Fruit fly (Drosophila melanogaster) whole organism: ENCODE data around the gene cerv.

Experiments used
- CG8478 ChIP-seq: fragments of >200 bp; optimal IDR thresholded peaks from 2 replicates; lab custom pipeline; 2018; ENCODE audit warnings: inconsistent platforms
- Dll ChIP-seq: fragments of >200 bp; optimal IDR thresholded peaks from 2 replicates; lab custom pipeline; 2017
- EcR ChIP-seq, 2 experiments: fragments of >200 bp; optimal IDR thresholded peaks; 2 replicates each; lab custom pipeline; 2017; ENCODE audit warnings: missing biosample characterization in 2 of 2, missing genetic modification characterization in 2 of 2, missing genetic modification reagents in 2 of 2
- pan ChIP-seq: fragments of >200 bp; optimal IDR thresholded peaks from 2 replicates; lab custom pipeline; 2017
- psq ChIP-seq: fragments of >200 bp; optimal IDR thresholded peaks from 2 replicates; lab custom pipeline; 2017
- usp ChIP-seq: fragments of >200 bp; optimal IDR thresholded peaks from 2 replicates; lab custom pipeline; 2017; ENCODE audit warnings: missing biosample characterization, missing genetic modification characterization, mixed read lengths

cerv gene

DNA sequence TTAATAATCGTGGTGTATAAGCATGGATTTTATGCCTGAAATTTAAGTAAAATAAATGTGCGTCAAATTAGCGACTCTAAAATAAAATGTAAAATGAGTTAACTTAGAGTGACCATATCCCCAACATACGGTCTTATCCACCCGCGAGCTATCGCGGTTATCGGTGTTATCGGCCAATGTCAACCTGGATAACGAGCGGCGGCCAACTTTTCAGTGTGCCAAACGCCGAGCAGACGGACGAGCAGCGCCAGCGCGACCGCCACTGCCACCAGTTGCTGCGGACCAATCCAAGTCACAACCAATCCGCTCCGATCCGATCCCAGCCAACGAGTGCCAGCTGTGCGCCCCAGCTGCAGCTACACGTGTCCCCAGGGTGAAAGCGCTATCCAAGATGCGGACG is at the start of gene cerv, which contains the start of gene CG7872:
TSS of gene cerv (minus strand) at position 129 of the 400 bp plus-strand sequence.
TSS of gene CG7872 (plus strand) at position 163 of the 400 bp plus-strand sequence.
- TF ChIP-seq psq (no peak), usp (GFP tag; lab: Kevin White, UChicago) (no peak), Dll (lab: Kevin White, UChicago) (no peak), EcR (GFP tag; optimal IDR thresholded peaks at IDR 0.05; lab: Kevin White, UChicago) (no peak), CG8478 (lab: Kevin White, UChicago) (no peak), pan (lab: Kevin White, UChicago) (no peak)

DNA sequence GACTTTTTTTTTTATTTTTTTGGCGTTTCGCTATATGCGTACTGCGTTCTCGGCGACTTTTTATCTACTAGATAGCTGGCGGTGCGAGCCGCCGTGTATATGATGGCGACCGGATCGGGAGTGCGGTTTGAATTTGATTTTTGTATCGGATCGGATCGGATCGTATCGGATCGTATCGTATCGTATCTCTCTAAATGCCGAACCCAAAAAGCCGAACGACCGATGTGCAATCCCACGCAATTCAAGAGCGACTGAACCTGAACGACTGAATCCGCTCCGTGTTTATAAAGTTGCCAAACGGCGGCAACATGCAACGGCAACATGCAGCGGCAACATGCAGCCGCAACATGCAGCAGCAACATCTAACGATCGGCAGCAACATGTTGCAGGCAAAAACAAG is 48.3 kb upstream of the cerv start:
- TF ChIP-seq usp (GFP tag; lab: Kevin White, UChicago) (no peak), pan (lab: Kevin White, UChicago) (no peak), CG8478 (lab: Kevin White, UChicago) (no peak), Dll (lab: Kevin White, UChicago) (no peak), EcR (GFP tag; optimal IDR thresholded peaks at IDR 0.05; lab: Kevin White, UChicago) (no peak), psq (no peak)

dm6 chrX:15623809-15624208 is 45.8 kb upstream of the cerv start:
- TF ChIP-seq EcR (GFP tag; optimal IDR thresholded peaks at IDR 0.05; lab: Kevin White, UChicago): no peak

- TF ChIP-seq psq: no peak
- TF ChIP-seq pan (lab: Kevin White, UChicago): no peak
- no peak for TF ChIP-seq EcR (GFP tag; optimal IDR thresholded peaks at IDR 0.05; lab: Kevin White, UChicago)
- no peak for TF ChIP-seq CG8478 (lab: Kevin White, UChicago)
- no peak for TF ChIP-seq Dll (lab: Kevin White, UChicago)
- no peak for TF ChIP-seq usp (GFP tag; lab: Kevin White, UChicago)
These were observed 45.0 kb upstream of the cerv start for dm6 chrX:15622970-15623402.

DNA sequence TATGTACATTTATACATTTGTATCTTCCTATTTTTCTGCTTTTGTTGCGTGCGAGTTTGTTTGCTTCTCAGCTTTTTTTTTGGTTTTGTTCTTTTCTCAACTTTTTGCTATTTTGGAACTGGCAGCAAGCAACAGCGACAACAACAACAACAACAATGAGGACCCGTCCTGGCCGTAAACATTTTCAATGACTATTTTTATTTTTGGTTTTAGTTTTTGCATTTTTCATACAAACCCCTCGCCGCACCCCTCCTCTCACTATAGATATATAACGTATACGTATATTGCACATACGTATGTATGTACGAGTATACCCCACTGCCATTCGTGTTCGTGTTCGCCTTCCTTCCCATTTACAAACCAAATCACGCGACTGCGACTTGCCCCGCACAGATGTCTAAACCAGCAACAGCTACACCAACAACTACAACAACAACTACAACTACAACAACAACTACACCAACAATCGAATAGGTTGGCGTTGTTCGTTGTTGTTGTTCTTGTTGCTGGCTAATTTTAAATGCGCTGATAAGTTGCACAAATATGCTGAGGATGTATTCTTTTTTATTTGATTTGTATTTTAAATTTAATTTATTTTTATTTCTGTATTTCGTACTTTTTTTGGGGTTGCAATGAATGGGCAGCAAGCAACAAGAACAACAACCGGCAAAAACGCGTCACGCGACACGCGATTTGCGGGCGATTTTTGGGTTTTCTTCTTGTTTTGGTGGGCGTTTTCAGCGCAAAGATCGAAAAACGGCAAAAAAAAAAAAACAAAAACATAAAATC is 42.7 kb upstream of the cerv start:
- TF ChIP-seq EcR (GFP tag; optimal IDR thresholded peaks at IDR 0.05; lab: Kevin White, UChicago) (no peak), Dll (lab: Kevin White, UChicago) (no peak), psq (no peak), CG8478 (lab: Kevin White, UChicago) (no peak), pan (lab: Kevin White, UChicago) (no peak), usp (GFP tag; lab: Kevin White, UChicago) (no peak)

dm6 chrX:15619631-15619960 is 41.6 kb upstream of the cerv start:
- no peak for TF ChIP-seq EcR (GFP tag; optimal IDR thresholded peaks at IDR 0.05; lab: Kevin White, UChicago)
- no peak for TF ChIP-seq pan (lab: Kevin White, UChicago)
- no peak for TF ChIP-seq psq

- TF ChIP-seq pan (lab: Kevin White, UChicago): no peak
- no peak for TF ChIP-seq EcR (GFP tag; optimal IDR thresholded peaks at IDR 0.05; lab: Kevin White, UChicago)
- no peak for TF ChIP-seq usp (GFP tag; lab: Kevin White, UChicago)
- no peak for TF ChIP-seq Dll (lab: Kevin White, UChicago)
- TF ChIP-seq CG8478 (lab: Kevin White, UChicago): no peak
- TF ChIP-seq psq: no peak
These were observed 41.1 kb upstream of the cerv start for dm6 chrX:15618953-15619630.

- TF ChIP-seq CG8478 (lab: Kevin White, UChicago) (no peak), EcR (GFP tag; optimal IDR thresholded peaks at IDR 0.05; lab: Kevin White, UChicago) (no peak), usp (GFP tag; lab: Kevin White, UChicago) (no peak), psq (no peak), Dll (lab: Kevin White, UChicago) (no peak), pan (lab: Kevin White, UChicago) (no peak)
These were observed 39.9 kb upstream of the cerv start for dm6 chrX:15617916-15618315.

dm6 chrX:15616532-15616931 is 38.6 kb upstream of the cerv start:
- TF ChIP-seq usp (GFP tag; lab: Kevin White, UChicago): no peak
- TF ChIP-seq CG8478 (lab: Kevin White, UChicago): no peak
- no peak for TF ChIP-seq pan (lab: Kevin White, UChicago)
- TF ChIP-seq psq: no peak
- TF ChIP-seq EcR (GFP tag; optimal IDR thresholded peaks at IDR 0.05; lab: Kevin White, UChicago): no peak
- TF ChIP-seq Dll (lab: Kevin White, UChicago): no peak

DNA sequence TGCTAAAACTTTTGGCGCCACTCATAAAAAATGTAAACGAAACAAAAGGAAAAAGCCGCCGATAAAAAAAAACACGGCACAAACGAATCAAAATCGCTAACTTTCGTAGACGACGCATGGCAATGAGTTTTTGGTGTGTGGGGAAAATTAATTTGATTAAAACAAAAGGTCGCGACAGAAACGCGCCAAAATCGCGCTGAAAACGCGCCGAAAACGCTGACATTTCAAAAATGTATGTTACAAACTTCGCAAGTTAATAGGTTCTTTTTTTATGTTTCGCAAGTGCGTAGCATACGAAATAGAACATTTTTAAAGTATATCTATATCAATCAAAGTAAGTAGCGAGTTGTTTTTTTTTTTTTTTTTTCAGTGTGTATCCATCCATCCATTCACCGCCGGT is 38.0 kb upstream of the cerv start:
- TF ChIP-seq pan (lab: Kevin White, UChicago): no peak

DNA sequence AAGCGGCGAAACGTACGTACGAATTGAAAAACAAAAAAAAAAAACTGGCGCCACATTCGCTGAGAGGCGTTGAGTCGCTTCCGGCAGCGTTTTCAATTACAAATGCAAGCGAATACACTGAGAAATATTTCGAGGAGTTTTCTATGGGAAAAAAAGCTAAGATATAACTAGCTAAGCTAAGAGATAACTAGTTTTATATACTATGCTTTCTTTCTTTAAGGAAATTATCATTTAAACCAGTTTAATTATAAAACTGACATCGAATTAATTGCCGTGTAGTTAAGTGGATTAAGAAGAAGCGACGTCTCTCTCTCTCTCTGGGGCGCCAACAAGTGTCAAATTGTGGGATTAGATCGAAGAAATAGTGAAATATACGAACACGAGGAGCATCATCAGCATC is 37.5 kb upstream of the cerv start:
- TF ChIP-seq CG8478 (lab: Kevin White, UChicago) (no peak), psq (no peak), usp (GFP tag; lab: Kevin White, UChicago) (no peak), EcR (GFP tag; optimal IDR thresholded peaks at IDR 0.05; lab: Kevin White, UChicago) (no peak), Dll (lab: Kevin White, UChicago) (no peak), pan (lab: Kevin White, UChicago) (no peak)

- no peak for TF ChIP-seq pan (lab: Kevin White, UChicago)
These were observed 33.8 kb upstream of the cerv start for dm6 chrX:15611795-15612194.
